Fruit fly (Drosophila melanogaster): ENCODE measurements around the gene CG31115.

CG31115 gene

dm6 chr3R:25033142-25033586, 3.6 kb upstream of the CG31115 start, which contains the start of gene Smg6 (continued):
- TF ChIP-seq CG11504 (tag; optimal IDR thresholded peaks at IDR 0.05) (no peak), phol (tag; optimal IDR thresholded peaks at IDR 0.05) (peak; percentile 3), Max (GFP tag; optimal IDR thresholded peaks at IDR 0.05) (peak; percentile 12), CG4360 (GFP tag; IDR thresholded peaks at IDR 0.05) (peak; percentile 93), CrebB (tag; optimal IDR thresholded peaks at IDR 0.05) (no peak), crp (GFP tag; optimal IDR thresholded peaks at IDR 0.05) (peak in 1 of 2 experiments; percentile 18), zen (tag; optimal IDR thresholded peaks at IDR 0.05) (peak; percentile 22), CTCF (GFP tag; optimal IDR thresholded peaks at IDR 0.05) (peak; percentile 17), Atf-2 (GFP tag; optimal IDR thresholded peaks at IDR 0.05) (no peak), Myb (GFP tag; optimal IDR thresholded peaks at IDR 0.05) (peak; percentile 59), Stat92E (GFP tag; optimal IDR thresholded peaks at IDR 0.05) (peak in 1 of 3 experiments; percentile 59), stwl (tag; optimal IDR thresholded peaks at IDR 0.05) (peak; percentile 73), CG17359 (tag; optimal IDR thresholded peaks at IDR 0.05) (no peak), Elba2 (GFP tag; optimal IDR thresholded peaks at IDR 0.05) (peak; percentile 22), CG10462 (GFP tag; optimal IDR thresholded peaks at IDR 0.05) (no peak), CG4617 (GFP tag; optimal IDR thresholded peaks at IDR 0.05; ENCODE audit: borderline replicate concordance) (peak; percentile 91), BEAF-32 (GFP tag; optimal IDR thresholded peaks at IDR 0.05) (peak; percentile 39), CG13624 (GFP tag; optimal IDR thresholded peaks at IDR 0.05) (peak; percentile 89), zen2 (GFP tag; IDR thresholded peaks at IDR 0.05; ENCODE audit: partially characterized antibody) (no peak), unc-4 (GFP tag; IDR thresholded peaks at IDR 0.05; ENCODE audit: partially characterized antibody) (0 out of 2 replicates have a peak, but pooled peaks have one; percentile 20), trem (tag; optimal IDR thresholded peaks at IDR 0.05) (peak; percentile 61), nom (GFP tag; optimal IDR thresholded peaks at IDR 0.05) (peak; percentile 37), Adf1 (GFP tag; IDR thresholded peaks at IDR 0.05) (peak; percentile 69), MBD-R2 (GFP tag; IDR thresholded peaks at IDR 0.05) (0 out of 2 replicates have a peak, but pooled peaks have one; percentile 31), Dp (GFP tag; optimal IDR thresholded peaks at IDR 0.05) (peak; percentile 97), ftz-f1 (GFP tag; optimal IDR thresholded peaks at IDR 0.05) (peak; percentile 94), bbx (GFP tag; IDR thresholded peaks at IDR 0.05; ENCODE audit: partially characterized antibody) (0 out of 2 replicates have a peak, but pooled peaks have one; percentile 30), Sry-δ (GFP tag; optimal IDR thresholded peaks at IDR 0.05) (peak; percentile 45), CG4707 (GFP tag; optimal IDR thresholded peaks at IDR 0.05) (no peak), ewg (GFP tag; optimal IDR thresholded peaks at IDR 0.05) (peak; percentile 9), CG13894 (tag; optimal IDR thresholded peaks at IDR 0.05) (no peak), CG15479 (GFP tag; optimal IDR thresholded peaks at IDR 0.05) (no peak), ci (GFP tag; IDR thresholded peaks at IDR 0.05) (0 out of 3 replicates have a peak, but pooled peaks have one; percentile 21), CHES-1-like (GFP tag; optimal IDR thresholded peaks at IDR 0.05) (peak; percentile 57), bsh (GFP tag; optimal IDR thresholded peaks at IDR 0.05) (no peak), pzg (GFP tag; optimal IDR thresholded peaks at IDR 0.05) (peak; percentile 90), CG2199 (GFP tag; IDR thresholded peaks at IDR 0.05) (0 out of 3 replicates have a peak, but pooled peaks have one; percentile 34), Sin3A (optimal IDR thresholded peaks at IDR 0.05) (peak; percentile 32), Dref (GFP tag; IDR thresholded peaks at IDR 0.05) (peak; percentile 27; the same call in 1 of the 2 replicates), CG14710 (tag; optimal IDR thresholded peaks at IDR 0.05) (peak; percentile 49), otp (GFP tag; IDR thresholded peaks at IDR 0.05) (no peak), CG42726 (GFP tag; IDR thresholded peaks at IDR 0.05; ENCODE audit: partially characterized antibody) (no peak; the same call in 1 of the 2 replicates), MESR4 (GFP tag; optimal IDR thresholded peaks at IDR 0.05) (peak; percentile 99), CG12659 (GFP tag; optimal IDR thresholded peaks at IDR 0.05) (peak; percentile 1), hkb (optimal IDR thresholded peaks at IDR 0.05) (peak; percentile 6), hkb (GFP tag; IDR thresholded peaks at IDR 0.05) (no peak), CG9797 (GFP tag; optimal IDR thresholded peaks at IDR 0.05) (peak; percentile 97), Fer1 (GFP tag; optimal IDR thresholded peaks at IDR 0.05) (peak; percentile 46), HmgZ (tag; optimal IDR thresholded peaks at IDR 0.05) (peak; percentile 28)
